Fruit fly (Drosophila melanogaster): Measurements from ENCODE around the gene CG43355.
A peak's percentile ranks its signal among the peaks of the same experiment; 100 is the strongest.

The CG43355 gene

DNA sequence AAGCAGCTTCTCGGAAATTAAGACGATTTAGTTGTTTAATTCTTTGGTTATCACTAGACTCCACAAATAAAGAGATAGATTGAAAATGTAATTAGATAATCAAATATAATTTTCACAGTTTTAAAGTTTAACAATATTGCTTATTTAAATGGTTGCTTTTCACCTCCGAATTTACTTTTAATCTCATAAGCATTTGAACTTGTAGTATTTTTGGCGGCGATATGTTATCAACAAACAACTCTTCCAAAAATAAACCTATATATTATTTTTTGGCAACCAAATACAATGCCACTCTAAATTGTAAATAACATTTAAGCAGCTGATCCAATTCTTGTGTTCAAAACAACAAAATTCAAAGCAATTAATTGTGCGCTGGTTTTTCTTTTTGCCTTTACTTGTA is at the start of gene CG43355, which contains the start of gene sala:
Gene CG43355, plus strand, starts transcription at position 301 of the 400 bp plus-strand sequence.
Gene sala, plus strand, starts transcription at position 301 of the 400 bp plus-strand sequence.
- TF ChIP-seq psq (optimal IDR thresholded peaks at IDR 0.05) (no peak), CG8478 (optimal IDR thresholded peaks at IDR 0.05) (no peak), Dll (optimal IDR thresholded peaks at IDR 0.05) (no peak), usp (GFP tag; optimal IDR thresholded peaks at IDR 0.05) (no peak), EcR (GFP tag; optimal IDR thresholded peaks at IDR 0.05) (no peak), pan (optimal IDR thresholded peaks at IDR 0.05) (no peak)

DNA sequence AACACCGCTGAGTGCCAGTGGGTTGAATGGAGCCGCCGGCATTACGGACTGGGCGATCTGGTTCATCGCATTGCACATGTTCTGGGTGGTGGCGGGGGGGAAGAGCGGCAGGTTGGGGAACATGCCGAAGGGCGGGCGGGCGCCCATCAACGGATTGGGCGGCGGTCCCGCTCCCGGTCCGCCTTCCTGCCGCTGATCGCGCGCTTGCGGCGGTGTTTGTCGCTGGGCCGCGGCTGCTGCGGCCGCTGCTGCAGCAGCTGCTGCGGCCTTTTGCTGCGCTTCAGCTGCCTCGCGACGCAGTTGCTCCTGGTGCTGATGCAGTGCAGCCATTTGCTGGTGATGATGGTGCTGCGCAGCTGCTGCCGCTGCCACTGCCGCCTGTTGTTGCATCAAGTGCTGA is 48.0 kb upstream of the CG43355 start:
- TF ChIP-seq pan (optimal IDR thresholded peaks at IDR 0.05): no peak
- no peak for TF ChIP-seq EcR (GFP tag; optimal IDR thresholded peaks at IDR 0.05)
- no peak for TF ChIP-seq CG8478 (optimal IDR thresholded peaks at IDR 0.05)
- TF ChIP-seq psq (optimal IDR thresholded peaks at IDR 0.05): no peak
- TF ChIP-seq usp (GFP tag; optimal IDR thresholded peaks at IDR 0.05): no peak
- TF ChIP-seq Dll (optimal IDR thresholded peaks at IDR 0.05): no peak

DNA sequence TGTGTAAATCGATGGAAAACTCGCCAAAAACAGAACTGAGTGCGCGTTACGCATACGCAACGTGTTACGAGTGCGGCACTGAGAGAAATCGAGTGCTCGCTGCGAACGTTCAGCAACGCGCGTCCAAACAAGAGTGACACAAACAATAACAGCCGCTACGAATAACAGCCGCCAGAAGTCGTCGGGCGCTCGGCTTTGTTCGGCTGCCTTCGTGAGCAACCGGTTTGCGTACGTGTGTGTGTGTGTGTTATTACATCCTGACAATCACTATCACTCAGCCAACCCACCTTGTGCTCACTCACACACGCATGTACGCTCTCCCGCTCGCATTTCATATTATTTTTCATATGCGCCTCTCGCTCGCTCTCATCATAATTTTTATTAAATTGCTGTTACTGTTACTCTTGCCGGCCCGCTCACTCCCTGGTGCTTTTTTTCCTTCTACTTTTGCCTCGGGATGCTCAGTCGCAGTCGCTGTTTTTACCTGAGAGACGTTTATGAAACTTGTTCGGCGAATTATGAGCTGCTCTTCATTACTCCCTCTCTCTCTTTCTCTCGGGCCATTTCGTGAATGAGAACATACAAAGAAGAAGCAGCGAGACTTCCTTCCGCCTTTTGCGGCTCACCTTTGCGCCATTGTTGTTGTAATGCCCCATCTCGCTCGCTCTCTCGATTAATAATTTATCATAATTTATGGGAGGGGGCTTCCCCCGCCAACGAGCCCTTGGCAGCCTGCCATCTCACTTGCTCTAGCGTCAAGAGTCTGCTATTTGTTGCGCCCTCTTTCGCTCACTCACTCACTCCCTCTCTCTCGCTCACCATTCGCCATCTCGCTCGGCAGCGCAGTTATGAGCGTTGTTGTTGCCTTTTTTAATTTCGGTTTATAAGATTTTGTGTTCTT is 38.8 kb upstream of the CG43355 start, which contains the start of gene salm:
Gene salm, minus strand, starts transcription at position 136 of the 901 bp plus-strand sequence.
- TF ChIP-seq Dll (optimal IDR thresholded peaks at IDR 0.05): peak; percentile 43
- no peak for TF ChIP-seq EcR (GFP tag; optimal IDR thresholded peaks at IDR 0.05)
- peak; percentile 88 for TF ChIP-seq CG8478 (optimal IDR thresholded peaks at IDR 0.05)
- TF ChIP-seq psq (optimal IDR thresholded peaks at IDR 0.05): no peak
- TF ChIP-seq pan (optimal IDR thresholded peaks at IDR 0.05): no peak
- TF ChIP-seq usp (GFP tag; optimal IDR thresholded peaks at IDR 0.05): no peak

DNA sequence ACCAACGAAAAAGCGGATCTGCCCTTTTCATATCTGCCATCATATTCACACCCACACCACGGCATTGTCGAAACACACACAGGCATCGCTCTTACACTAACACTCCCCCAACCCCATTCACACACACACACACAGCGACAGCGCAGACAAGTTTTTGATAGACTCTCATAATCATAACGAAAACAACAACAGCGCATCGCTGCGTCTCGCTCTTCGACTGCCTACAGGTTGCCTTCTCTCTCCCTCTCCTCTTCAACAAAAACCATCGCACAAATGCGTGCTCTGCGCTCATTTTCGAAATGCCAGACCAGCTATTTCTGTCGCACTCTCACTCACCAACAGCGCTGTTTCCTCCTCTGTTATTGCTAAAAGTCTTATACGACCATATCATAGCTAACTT is 36.9 kb upstream of the CG43355 start:
- TF ChIP-seq Dll (optimal IDR thresholded peaks at IDR 0.05): peak; percentile 65
- TF ChIP-seq CG8478 (optimal IDR thresholded peaks at IDR 0.05): peak; percentile 80
- no peak for TF ChIP-seq pan (optimal IDR thresholded peaks at IDR 0.05)

DNA sequence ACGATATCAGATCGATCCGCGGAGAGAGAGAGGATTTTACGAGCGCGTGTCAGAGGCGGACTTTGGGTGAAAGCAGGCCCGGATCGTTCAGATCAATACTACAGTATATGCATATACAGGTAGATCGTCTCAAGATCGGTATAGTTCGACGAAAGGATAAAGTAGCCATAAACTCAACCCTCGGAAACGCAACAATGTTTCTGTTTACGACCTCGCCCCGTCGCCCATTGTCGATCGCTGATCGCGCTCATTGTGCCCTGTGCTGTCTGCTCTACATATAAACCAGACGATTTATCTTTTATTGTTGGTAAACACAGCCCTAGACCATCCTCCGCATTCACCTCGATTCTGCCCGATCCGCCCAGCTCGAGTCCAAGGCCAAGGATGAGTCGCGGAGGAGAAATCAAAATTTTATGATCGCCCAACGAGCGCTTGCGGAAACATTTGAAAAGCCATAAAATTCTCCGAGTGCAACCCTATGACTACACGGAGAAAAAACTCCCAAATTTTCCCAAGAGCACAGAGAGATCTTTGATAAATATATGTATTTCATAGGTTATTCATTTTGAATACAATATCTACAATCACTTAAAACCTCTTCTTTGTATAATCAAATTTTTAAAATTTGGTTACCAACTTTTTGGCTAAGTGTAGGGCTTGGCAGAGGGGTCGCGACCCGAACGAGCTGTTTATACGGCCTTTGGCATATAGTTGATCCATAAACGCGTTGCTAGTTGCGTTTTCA is 31.7 kb upstream of the CG43355 start:
- TF ChIP-seq psq (optimal IDR thresholded peaks at IDR 0.05) (no peak), Dll (optimal IDR thresholded peaks at IDR 0.05) (no peak), EcR (GFP tag; optimal IDR thresholded peaks at IDR 0.05) (no peak)

DNA sequence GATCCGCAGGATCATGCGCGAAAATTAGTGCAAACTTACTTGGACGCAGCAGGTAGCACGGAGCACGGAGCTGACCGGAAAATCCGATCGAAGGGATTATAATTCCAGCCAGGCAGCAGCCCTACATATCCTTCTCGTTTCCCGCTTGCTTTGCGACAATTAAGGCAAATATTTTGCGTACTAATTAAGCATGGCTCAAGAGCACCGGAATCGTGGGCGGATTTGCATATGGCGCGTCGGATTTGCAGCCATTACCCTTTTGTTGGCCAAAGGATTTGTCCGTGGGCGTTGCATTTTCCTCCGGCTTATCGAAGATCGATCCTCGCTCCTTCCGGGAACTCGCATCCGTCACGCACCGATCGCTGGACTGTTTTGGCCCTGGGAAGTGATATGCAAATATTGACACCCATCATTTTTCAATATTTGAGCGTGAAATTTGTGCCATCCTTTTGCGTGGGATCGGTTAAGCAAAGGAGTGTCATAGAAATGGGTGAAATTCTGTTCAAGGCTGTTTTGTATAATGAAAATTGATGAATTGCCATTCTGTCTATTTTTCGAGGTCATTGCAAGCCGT is 28.9 kb upstream of the CG43355 start:
- TF ChIP-seq CG8478 (optimal IDR thresholded peaks at IDR 0.05): no peak

DNA sequence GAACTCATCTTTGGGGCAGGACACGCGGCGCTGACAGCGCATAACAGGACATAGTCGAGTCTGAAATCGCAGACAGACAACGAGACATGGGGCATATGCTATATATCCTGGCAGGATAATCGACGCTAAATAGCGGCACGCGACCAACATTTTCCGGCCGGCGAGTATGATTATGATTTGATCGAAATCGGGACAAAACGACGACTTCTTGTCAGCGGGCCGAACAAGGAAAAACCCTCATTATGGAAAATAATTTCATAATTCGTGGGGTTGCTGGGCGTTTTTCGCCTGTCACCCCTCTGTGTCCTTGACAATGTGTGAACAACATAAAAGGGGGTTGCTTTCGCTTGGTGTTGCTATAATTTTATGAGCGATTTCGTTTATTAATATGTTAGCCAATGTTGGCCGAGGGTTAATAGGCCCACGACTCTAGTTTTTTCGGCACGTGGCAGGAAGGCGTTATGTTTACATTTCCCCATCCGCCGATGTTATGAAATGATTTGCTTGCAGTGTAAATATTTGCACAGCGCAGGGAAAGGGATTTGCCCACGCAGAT is 27.8 kb upstream of the CG43355 start:
- no peak for TF ChIP-seq EcR (GFP tag; optimal IDR thresholded peaks at IDR 0.05)

DNA sequence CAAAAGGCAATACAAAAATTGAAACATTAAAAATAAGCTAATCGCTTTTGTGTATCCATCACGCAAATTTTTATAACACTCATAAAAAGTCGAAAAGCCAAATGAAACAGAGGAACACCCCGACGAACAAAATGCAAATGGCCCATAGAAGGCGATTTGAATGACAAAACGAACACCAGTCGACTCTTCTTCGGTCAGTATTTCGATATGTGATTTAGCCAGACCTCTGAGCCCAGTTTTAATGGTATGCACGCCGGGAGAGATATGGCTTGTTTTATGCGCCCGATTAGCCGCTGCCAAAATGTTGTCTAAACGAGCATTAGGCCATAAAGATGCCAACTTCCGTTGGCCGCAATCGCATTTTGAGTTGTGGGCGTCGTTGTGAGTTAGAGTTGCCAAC is 16.4 kb upstream of the CG43355 start:
- no peak for TF ChIP-seq pan (optimal IDR thresholded peaks at IDR 0.05)
- TF ChIP-seq Dll (optimal IDR thresholded peaks at IDR 0.05): no peak
- TF ChIP-seq psq (optimal IDR thresholded peaks at IDR 0.05): no peak
- no peak for TF ChIP-seq EcR (GFP tag; optimal IDR thresholded peaks at IDR 0.05)
- no peak for TF ChIP-seq usp (GFP tag; optimal IDR thresholded peaks at IDR 0.05)
- no peak for TF ChIP-seq CG8478 (optimal IDR thresholded peaks at IDR 0.05)

DNA sequence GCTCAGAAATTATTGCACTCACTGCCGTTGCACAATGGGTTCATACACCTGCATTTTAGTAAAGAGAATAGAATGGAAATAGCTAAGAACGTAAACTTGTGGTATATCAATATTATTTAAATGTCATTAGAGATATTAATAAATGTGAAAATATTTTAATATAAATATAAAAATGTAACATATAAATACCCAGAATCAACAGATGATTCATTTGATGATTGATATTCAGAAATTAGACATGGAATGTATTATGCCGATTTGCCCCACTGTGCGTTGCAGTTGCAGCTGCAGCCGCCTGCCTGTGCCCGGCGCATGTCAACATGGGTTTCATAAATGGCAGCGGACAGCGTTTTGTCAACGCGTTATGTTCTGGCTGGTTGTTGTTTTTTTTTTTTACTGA is 14.5 kb upstream of the CG43355 start:
- TF ChIP-seq Dll (optimal IDR thresholded peaks at IDR 0.05): no peak

DNA sequence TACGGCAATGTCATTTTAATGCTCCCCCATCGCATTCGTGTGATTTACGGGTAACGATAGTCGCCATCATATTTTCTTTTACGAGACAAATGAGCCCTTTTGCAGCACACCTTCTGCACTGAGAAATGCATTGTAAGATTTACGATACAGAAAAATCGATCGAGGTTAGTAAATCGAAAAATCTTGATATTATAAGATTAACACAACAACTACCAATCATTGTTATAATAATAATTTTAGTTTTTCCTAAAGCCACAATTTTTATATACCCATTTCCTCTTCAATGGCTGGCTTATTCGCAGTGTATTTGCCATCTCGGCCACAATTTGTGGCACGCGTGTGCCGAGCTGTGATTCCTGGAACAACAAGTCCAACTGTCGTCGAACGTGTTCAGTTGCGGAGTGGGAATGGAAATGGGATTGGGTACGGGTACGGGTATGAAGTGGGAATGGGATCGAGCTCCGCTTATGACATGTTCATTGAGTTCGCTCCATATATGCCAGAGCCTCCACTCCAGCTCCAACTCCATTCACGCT is 12.5 kb upstream of the CG43355 start:
- TF ChIP-seq pan (optimal IDR thresholded peaks at IDR 0.05) (no peak), EcR (GFP tag; optimal IDR thresholded peaks at IDR 0.05) (no peak), usp (GFP tag; optimal IDR thresholded peaks at IDR 0.05) (no peak), Dll (optimal IDR thresholded peaks at IDR 0.05) (no peak), psq (optimal IDR thresholded peaks at IDR 0.05) (no peak)

DNA sequence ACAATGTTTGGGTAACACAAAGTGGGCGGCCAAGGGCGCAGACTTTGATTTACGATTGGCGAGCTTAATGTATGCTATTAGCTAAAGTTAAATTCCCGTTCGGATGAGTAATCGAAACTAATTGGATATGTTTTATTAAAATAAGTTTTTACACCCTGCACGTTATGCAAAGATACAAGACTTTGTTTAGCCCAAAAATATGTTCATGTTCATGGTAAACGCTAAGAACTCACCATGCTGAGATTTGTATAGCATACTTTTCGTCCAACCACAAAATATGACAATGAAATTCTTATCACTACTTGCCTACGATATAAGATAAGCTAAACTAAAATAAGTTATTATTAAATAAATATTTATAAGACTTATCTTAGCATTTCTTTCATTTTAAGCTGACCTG is 9.5 kb upstream of the CG43355 start:
- TF ChIP-seq pan (optimal IDR thresholded peaks at IDR 0.05) (no peak), EcR (GFP tag; optimal IDR thresholded peaks at IDR 0.05) (no peak), Dll (optimal IDR thresholded peaks at IDR 0.05) (no peak), usp (GFP tag; optimal IDR thresholded peaks at IDR 0.05) (no peak), psq (optimal IDR thresholded peaks at IDR 0.05) (no peak), CG8478 (optimal IDR thresholded peaks at IDR 0.05) (no peak)

DNA sequence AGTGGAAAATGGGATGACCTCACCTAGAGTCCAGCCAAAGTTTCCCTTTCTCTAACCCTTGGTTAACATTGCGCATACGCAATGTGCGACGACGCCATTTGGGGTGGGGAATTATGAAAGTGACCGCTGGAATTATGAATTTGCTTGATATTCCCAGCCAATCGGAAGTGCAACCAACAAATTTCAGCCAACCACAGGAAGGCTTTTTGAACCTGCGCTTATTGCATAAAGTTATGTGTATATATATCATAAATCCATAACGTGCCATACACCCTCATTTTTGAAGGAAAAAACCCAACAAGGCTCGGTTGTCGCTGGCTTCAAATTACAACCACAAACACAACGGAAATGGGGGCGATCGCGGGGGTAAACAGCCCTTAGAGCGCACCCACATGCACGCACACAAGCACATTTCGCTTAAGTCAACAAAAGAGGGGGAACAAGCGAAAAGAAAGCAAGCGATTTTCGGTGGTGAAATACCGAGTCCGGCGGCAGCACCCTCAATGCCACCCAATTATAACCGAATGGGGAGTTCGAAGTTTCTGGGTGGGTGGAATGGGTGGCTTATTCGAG is 4.0 kb downstream of the CG43355 start:
- TF ChIP-seq usp (GFP tag; optimal IDR thresholded peaks at IDR 0.05) (no peak), EcR (GFP tag; optimal IDR thresholded peaks at IDR 0.05) (no peak), psq (optimal IDR thresholded peaks at IDR 0.05) (no peak), CG8478 (optimal IDR thresholded peaks at IDR 0.05) (no peak), pan (optimal IDR thresholded peaks at IDR 0.05) (no peak), Dll (optimal IDR thresholded peaks at IDR 0.05) (no peak)

Data from whole organism.